Fruit fly (Drosophila melanogaster): ENCODE measurements around the gene CG9692.

The CG9692 gene

DNA sequence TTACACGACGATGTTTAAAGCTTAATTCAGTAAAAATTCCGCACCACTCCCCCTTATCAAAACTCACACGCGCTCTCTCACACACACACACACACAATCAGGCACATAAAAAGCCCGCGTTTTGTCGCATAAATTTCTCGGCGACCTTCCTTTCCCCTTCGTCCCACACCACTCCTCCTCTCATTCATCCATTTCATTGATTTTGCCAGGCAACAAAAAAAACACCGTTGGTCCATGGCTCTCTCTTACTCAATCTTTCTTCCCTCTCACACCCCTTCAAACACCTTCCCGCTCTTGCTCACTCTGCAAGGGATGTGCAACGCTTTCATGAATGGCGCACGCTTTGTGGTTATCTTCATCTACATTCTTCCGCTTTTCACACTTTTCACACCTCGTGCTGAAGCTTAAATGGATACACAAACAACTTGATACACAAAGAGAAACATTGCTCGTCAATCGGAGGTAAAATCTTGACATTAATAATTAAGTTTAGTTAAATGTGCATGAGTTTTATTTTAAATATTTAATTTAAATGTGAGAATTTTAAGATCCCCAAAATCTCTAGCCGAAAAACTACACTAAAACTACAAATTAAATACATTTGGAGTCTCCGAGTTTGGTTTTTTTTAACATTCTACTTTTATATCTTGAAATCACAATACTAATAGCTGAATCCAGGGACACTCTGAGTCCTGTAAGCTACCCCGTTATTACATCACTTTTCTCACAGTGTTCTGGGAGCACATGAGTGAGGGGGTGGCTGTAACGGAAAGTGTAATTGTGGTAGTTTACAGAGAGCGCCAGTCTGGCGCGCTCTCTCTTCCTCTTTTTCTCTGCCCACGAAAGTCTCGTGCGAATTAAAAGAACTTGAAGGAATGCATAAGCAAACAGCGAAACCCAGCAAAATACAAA, 44.6 kb upstream of the CG9692 start (continued):
- TF ChIP-seq CG7372 (GFP tag; IDR thresholded peaks at IDR 0.05) (peak; percentile 94), Gsc (GFP tag; IDR thresholded peaks at IDR 0.05) (peak; percentile 90), ind (GFP tag; optimal IDR thresholded peaks at IDR 0.05) (peak; percentile 98), fd3F (GFP tag; optimal IDR thresholded peaks at IDR 0.05) (peak; percentile 94), CG15011 (GFP tag; optimal IDR thresholded peaks at IDR 0.05) (peak; percentile 96), Lpt (GFP tag; optimal IDR thresholded peaks at IDR 0.05) (no peak), amos (GFP tag; IDR thresholded peaks at IDR 0.05; ENCODE audit: partially characterized antibody) (no peak), usp (GFP tag; optimal IDR thresholded peaks at IDR 0.05) (no peak), ash1 (GFP tag; optimal IDR thresholded peaks at IDR 0.05) (peak; percentile 65), CG33557 (GFP tag; optimal IDR thresholded peaks at IDR 0.05) (peak; percentile 89), CG5245 (GFP tag; optimal IDR thresholded peaks at IDR 0.05) (peak; percentile 95), CG10209 (GFP tag; optimal IDR thresholded peaks at IDR 0.05) (peak; percentile 97), unc-4 (GFP tag; IDR thresholded peaks at IDR 0.05; ENCODE audit: partially characterized antibody) (no peak), gcm (GFP tag; optimal IDR thresholded peaks at IDR 0.05) (peak; percentile 96), cwo (GFP tag; optimal IDR thresholded peaks at IDR 0.05) (peak; percentile 95), bcd (GFP tag; optimal IDR thresholded peaks at IDR 0.05) (peak; percentile 98), CG3163 (GFP tag; optimal IDR thresholded peaks at IDR 0.05) (peak; percentile 55), CoRest (tag; optimal IDR thresholded peaks at IDR 0.05) (peak; percentile 98), CG16779 (GFP tag; IDR thresholded peaks at IDR 0.05) (peak; percentile 77), zf30C (GFP tag; optimal IDR thresholded peaks at IDR 0.05) (peak; percentile 87), CG7786 (GFP tag; optimal IDR thresholded peaks at IDR 0.05) (peak; percentile 86), CG31224 (GFP tag; IDR thresholded peaks at IDR 0.05) (peak; percentile 92), CG3407 (GFP tag; optimal IDR thresholded peaks at IDR 0.05) (peak; percentile 95), CG18262 (tag; optimal IDR thresholded peaks at IDR 0.05) (peak; percentile 98), CG5180 (GFP tag; optimal IDR thresholded peaks at IDR 0.05) (peak; percentile 92), Taf1 (GFP tag; IDR thresholded peaks at IDR 0.05) (peak; percentile 85), slou (GFP tag; optimal IDR thresholded peaks at IDR 0.05) (peak; percentile 84), Trl (optimal IDR thresholded peaks at IDR 0.05) (peak; percentile 71 to 76), Trl (GFP tag; optimal IDR thresholded peaks at IDR 0.05) (peak; percentile 86), CG30431 (GFP tag; optimal IDR thresholded peaks at IDR 0.05) (peak; percentile 95), tin (GFP tag; optimal IDR thresholded peaks at IDR 0.05) (peak; percentile 96), CG16813 (GFP tag; IDR thresholded peaks at IDR 0.05; ENCODE audit: partially characterized antibody) (no peak), CG7745 (tag; optimal IDR thresholded peaks at IDR 0.05) (peak; percentile 38), tio (GFP tag; optimal IDR thresholded peaks at IDR 0.05) (peak; percentile 98), CG7928 (GFP tag; optimal IDR thresholded peaks at IDR 0.05) (peak; percentile 77), CG9215 (GFP tag; IDR thresholded peaks at IDR 0.05) (peak; percentile 93), mirr (GFP tag; optimal IDR thresholded peaks at IDR 0.05) (peak; percentile 61), emc (GFP tag; optimal IDR thresholded peaks at IDR 0.05) (peak; percentile 86), CG8388 (GFP tag; optimal IDR thresholded peaks at IDR 0.05) (peak; percentile 97), sd (tag; optimal IDR thresholded peaks at IDR 0.05) (peak; percentile 76), cad (GFP tag; optimal IDR thresholded peaks at IDR 0.05) (no peak), p53 (GFP tag; optimal IDR thresholded peaks at IDR 0.05) (peak; percentile 85), Kr (GFP tag; optimal IDR thresholded peaks at IDR 0.05) (peak; percentile 14), CG32532 (GFP tag; IDR thresholded peaks at IDR 0.05) (peak; percentile 94), CG14710 (tag; optimal IDR thresholded peaks at IDR 0.05) (peak; percentile 97), sug (tag; optimal IDR thresholded peaks at IDR 0.05) (peak; percentile 88), CG10462 (GFP tag; optimal IDR thresholded peaks at IDR 0.05) (peak; percentile 91), HHEX (GFP tag; optimal IDR thresholded peaks at IDR 0.05) (peak; percentile 98), CG17361 (GFP tag; IDR thresholded peaks at IDR 0.05) (peak; percentile 100)

Measured in whole organism, embryonic.